Fruit fly (Drosophila melanogaster): ENCODE measurements around the gene CG14443.

CG14443 gene

dm6 chrX:6621566-6622006 lies 12.2 kb upstream of the CG14443 start (continued):
- TF ChIP-seq pdm3 (GFP tag; optimal IDR thresholded peaks at IDR 0.05) (peak; percentile 48), net (GFP tag; optimal IDR thresholded peaks at IDR 0.05) (peak; percentile 17), fkh (GFP tag; optimal IDR thresholded peaks at IDR 0.05) (no peak), svp (GFP tag) (no peak), topi (GFP tag; optimal IDR thresholded peaks at IDR 0.05) (peak; percentile 22), Sox14 (GFP tag; optimal IDR thresholded peaks at IDR 0.05) (peak; percentile 38), CG3919 (GFP tag; optimal IDR thresholded peaks at IDR 0.05) (peak; percentile 65), CG6854 (GFP tag; optimal IDR thresholded peaks at IDR 0.05) (no peak), achi (GFP tag; optimal IDR thresholded peaks at IDR 0.05) (peak; percentile 57), CG11902 (GFP tag; optimal IDR thresholded peaks at IDR 0.05) (no peak), esn (GFP tag; optimal IDR thresholded peaks at IDR 0.05) (no peak), CG9139 (GFP tag; optimal IDR thresholded peaks at IDR 0.05) (peak; percentile 54), ss (GFP tag; optimal IDR thresholded peaks at IDR 0.05) (peak; percentile 73 to 86), CG8119 (GFP tag; IDR thresholded peaks at IDR 0.05) (peak; percentile 64; the same call in 2 of the 3 replicates), Lpt (GFP tag; optimal IDR thresholded peaks at IDR 0.05) (peak; percentile 38), CG8319 (GFP tag; optimal IDR thresholded peaks at IDR 0.05) (no peak), salr (GFP tag; optimal IDR thresholded peaks at IDR 0.05) (peak; percentile 51 to 62), CG15336 (GFP tag; IDR thresholded peaks at IDR 0.05) (peak; percentile 60)

dm6 chrX:6624006-6624745 lies 9.6 kb upstream of the CG14443 start:
- TF ChIP-seq achi (GFP tag; optimal IDR thresholded peaks at IDR 0.05) (peak; percentile 68), dsx (GFP tag; optimal IDR thresholded peaks at IDR 0.05; ENCODE audit: poor library complexity, severe bottlenecking) (peak; percentile 80), pdm3 (GFP tag; optimal IDR thresholded peaks at IDR 0.05) (peak; percentile 59), Sox102F (GFP tag; optimal IDR thresholded peaks at IDR 0.05) (peak; percentile 46), svp (GFP tag) (peak; percentile 87), spab (GFP tag; optimal IDR thresholded peaks at IDR 0.05) (peak; percentile 22), Eip93F (GFP tag; optimal IDR thresholded peaks at IDR 0.05) (peak; percentile 2), Ets21C (GFP tag; optimal IDR thresholded peaks at IDR 0.05) (peak; percentile 38), CG8319 (GFP tag; optimal IDR thresholded peaks at IDR 0.05) (no peak), CG34406 (GFP tag; optimal IDR thresholded peaks at IDR 0.05) (peak; percentile 7), net (GFP tag; optimal IDR thresholded peaks at IDR 0.05) (peak; percentile 40), lz (GFP tag; optimal IDR thresholded peaks at IDR 0.05) (peak; percentile 56), Met (GFP tag; optimal IDR thresholded peaks at IDR 0.05) (peak; percentile 74), Gug (GFP tag; IDR thresholded peaks at IDR 0.05) (peak; percentile 50), dac (GFP tag; optimal IDR thresholded peaks at IDR 0.05) (no peak), CG3032 (tag; optimal IDR thresholded peaks at IDR 0.05) (peak; percentile 73), CG10631 (GFP tag; optimal IDR thresholded peaks at IDR 0.05) (peak; percentile 72), cyc (GFP tag; optimal IDR thresholded peaks at IDR 0.05) (peak; percentile 46), CG15336 (GFP tag; IDR thresholded peaks at IDR 0.05) (peak; percentile 68), esn (GFP tag; optimal IDR thresholded peaks at IDR 0.05) (peak; percentile 75), CG4318 (GFP tag; optimal IDR thresholded peaks at IDR 0.05) (no peak), Blimp-1 (GFP tag; optimal IDR thresholded peaks at IDR 0.05) (peak; percentile 93), Sox15 (GFP tag; optimal IDR thresholded peaks at IDR 0.05) (peak; percentile 1), CG6792 (GFP tag; optimal IDR thresholded peaks at IDR 0.05) (peak; percentile 55), CG6854 (GFP tag; optimal IDR thresholded peaks at IDR 0.05) (no peak), CG11762 (GFP tag; optimal IDR thresholded peaks at IDR 0.05; ENCODE audit: insufficient read depth) (no peak), Ets96B (tag; optimal IDR thresholded peaks at IDR 0.05) (peak; percentile 63), salr (GFP tag; optimal IDR thresholded peaks at IDR 0.05) (peak; percentile 11 to 19), eg (GFP tag; IDR thresholded peaks at IDR 0.05) (peak; percentile 69; the same call in 2 of the 3 replicates), CG8632 (GFP tag; optimal IDR thresholded peaks at IDR 0.05) (peak; percentile 38), fkh (GFP tag; optimal IDR thresholded peaks at IDR 0.05) (no peak), ss (GFP tag; optimal IDR thresholded peaks at IDR 0.05) (peak; percentile 47 to 78), CG6808 (GFP tag; optimal IDR thresholded peaks at IDR 0.05) (peak; percentile 49), Eip75B (GFP tag; optimal IDR thresholded peaks at IDR 0.05) (peak; percentile 36), CG10669 (GFP tag; optimal IDR thresholded peaks at IDR 0.05) (peak; percentile 44), CG31627 (GFP tag; optimal IDR thresholded peaks at IDR 0.05) (peak; percentile 46), CG7368 (GFP tag; optimal IDR thresholded peaks at IDR 0.05) (no peak), Lpt (GFP tag; optimal IDR thresholded peaks at IDR 0.05) (peak; percentile 30), CG3919 (GFP tag; optimal IDR thresholded peaks at IDR 0.05) (peak; percentile 72), Eip78C (GFP tag) (peak; percentile 92), CG9139 (GFP tag; optimal IDR thresholded peaks at IDR 0.05) (no peak), CG8119 (GFP tag; IDR thresholded peaks at IDR 0.05) (peak; percentile 57; the same call in 2 of the 3 replicates)
